Worm (Caenorhabditis elegans) whole organism, L1 larva: ENCODE measurements around the gene srw-8.

Source experiments
- C34B4.2 ChIP-seq: sonication (generic microtip); optimal IDR thresholded peaks from 2 replicates; lab custom pipeline; 2017; ENCODE audit warnings: mild to moderate bottlenecking, missing genetic modification characterization, missing compliant biosample characterization
- aly-2 ChIP-seq: fragments of 150-350 bp; optimal IDR thresholded peaks from 2 replicates; lab custom pipeline; 2014; ENCODE audit warnings: missing biosample characterization, missing genetic modification characterization
- blmp-1 ChIP-seq: fragments of 150-350 bp; optimal IDR thresholded peaks from 2 replicates; lab custom pipeline; 2014; ENCODE audit warnings: missing biosample characterization, missing genetic modification characterization
- ceh-90 ChIP-seq: sonication (generic microtip); optimal IDR thresholded peaks from 2 replicates; lab custom pipeline; 2016; ENCODE audit warnings: missing genetic modification characterization, missing compliant biosample characterization
- efl-1 ChIP-seq, 4 experiments: fragments of 150-350 bp; optimal IDR thresholded peaks in 3 of 4; peaks in 1 of 4; 1 replicate in 1 of 4; 2 replicates in 3 of 4; lab custom pipeline; 2014; ENCODE audit warnings: missing biosample characterization in 2 of 4, missing genetic modification characterization in 2 of 4, missing genetic modification reagents in 2 of 4
- hpl-2 ChIP-seq: fragments of 150-350 bp; optimal IDR thresholded peaks from 2 replicates; lab custom pipeline; 2014; ENCODE audit warnings: missing biosample characterization, missing genetic modification reagents, missing genetic modification characterization
- lin-35 ChIP-seq, 2 experiments: fragments of 150-350 bp; optimal IDR thresholded peaks; 2 replicates each; lab custom pipeline; 2014; ENCODE audit warnings: missing biosample characterization in 2 of 2, missing genetic modification characterization in 2 of 2, missing genetic modification reagents in 2 of 2
- nhr-11 ChIP-seq: fragments of 150-350 bp; optimal IDR thresholded peaks from 2 replicates; lab custom pipeline; 2014; ENCODE audit warnings: missing biosample characterization, missing genetic modification characterization
- nhr-77 ChIP-seq: fragments of 150-350 bp; optimal IDR thresholded peaks from 2 replicates; lab custom pipeline; 2014; ENCODE audit warnings: missing biosample characterization, missing genetic modification characterization
- pqm-1 ChIP-seq: sonication (generic microtip); optimal IDR thresholded peaks from 3 replicates; lab custom pipeline; 2017; ENCODE audit warnings: missing biosample characterization, missing genetic modification characterization
- snpc-4 ChIP-seq: fragments of 150-350 bp; optimal IDR thresholded peaks from 2 replicates; lab custom pipeline; 2014; ENCODE audit warnings: missing biosample characterization, missing genetic modification characterization
- unc-62 ChIP-seq: fragments of 150-350 bp; optimal IDR thresholded peaks from 2 replicates; lab custom pipeline; 2014; ENCODE audit warnings: missing biosample characterization, missing genetic modification reagents, missing genetic modification characterization
- ztf-11 ChIP-seq, 2 experiments: sonication (generic microtip); optimal IDR thresholded peaks; 2 replicates each; lab custom pipeline; 2016 to 2017; ENCODE audit warnings: missing genetic modification characterization in 2 of 2, missing biosample characterization in 1 of 2, missing compliant biosample characterization in 1 of 2

DNA sequence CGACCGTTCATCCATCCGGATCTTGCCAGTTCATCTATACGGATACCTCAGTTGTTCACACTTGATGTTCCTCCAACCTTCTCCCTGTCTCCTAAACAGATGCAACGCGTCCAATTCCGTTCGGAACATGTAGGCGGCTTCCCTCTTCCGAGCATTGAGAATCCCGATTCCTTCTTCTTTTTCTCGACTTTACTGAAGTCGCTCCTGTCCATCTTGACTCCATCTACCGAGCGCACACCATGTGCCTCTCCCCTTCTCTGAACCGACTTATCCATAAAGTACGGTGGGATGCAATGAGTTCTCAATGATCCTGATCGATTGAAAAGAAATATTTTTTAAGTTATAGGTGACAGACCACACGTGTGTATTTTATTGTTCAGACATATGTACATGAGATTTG lies 42.1 kb downstream of the srw-8 start:
- no peak for TF ChIP-seq nhr-77 (tag; lab: Kevin White, UChicago)
- TF ChIP-seq nhr-11 (tag; lab: Kevin White, UChicago): no peak
- no peak for TF ChIP-seq aly-2 (tag; lab: Kevin White, UChicago)
- TF ChIP-seq C34B4.2 (tag; lab: Kevin White, UChicago): no peak
- TF ChIP-seq blmp-1 (tag; lab: Kevin White, UChicago): no peak
- no peak for TF ChIP-seq ceh-90 (tag; lab: Kevin White, UChicago)
- no peak for TF ChIP-seq ztf-11 (tag; optimal IDR thresholded peaks at IDR 0.05; lab: Kevin White, UChicago)
- TF ChIP-seq unc-62 (GFP tag; lab: Kevin White, UChicago): no peak
- TF ChIP-seq hpl-2 (GFP tag; lab: Kevin White, UChicago): no peak
- TF ChIP-seq snpc-4 (tag; lab: Kevin White, UChicago): no peak
- no peak for TF ChIP-seq pqm-1 (tag; lab: Kevin White, UChicago)
- no peak for TF ChIP-seq efl-1 (optimal IDR thresholded peaks at IDR 0.05; lab: Kevin White, UChicago)
- no peak for TF ChIP-seq efl-1 (GFP tag; optimal IDR thresholded peaks at IDR 0.05 in 1 of 2; lab: Kevin White, UChicago)
- TF ChIP-seq lin-35 (GFP tag; optimal IDR thresholded peaks at IDR 0.05; lab: Kevin White, UChicago): no peak
